Worm (Caenorhabditis elegans) whole organism, L1 larva: Measurements from ENCODE around the gene clik-2.
A peak's percentile ranks its signal among the peaks of the same experiment; 100 is the strongest.

Experiments
- C34B4.2 ChIP-seq: sonication (generic microtip); optimal IDR thresholded peaks from 2 replicates; lab custom pipeline; 2017; ENCODE audit warnings: mild to moderate bottlenecking, missing genetic modification characterization, missing compliant biosample characterization
- F16B12.6 ChIP-seq: fragments of 150-350 bp; optimal IDR thresholded peaks from 2 replicates; lab custom pipeline; 2014; ENCODE audit warnings: missing biosample characterization, missing genetic modification characterization
- blmp-1 ChIP-seq: fragments of 150-350 bp; optimal IDR thresholded peaks from 2 replicates; lab custom pipeline; 2014; ENCODE audit warnings: missing biosample characterization, missing genetic modification characterization
- ceh-63 ChIP-seq: fragments of 200-800 bp; sonication (Bioruptor generic); optimal IDR thresholded peaks from 2 replicates; lab custom pipeline; 2018; ENCODE audit warnings: mild to moderate bottlenecking, missing genetic modification characterization, missing compliant biosample characterization
- ceh-8 ChIP-seq: fragments of 200-800 bp; sonication (Bioruptor generic); optimal IDR thresholded peaks from 2 replicates; lab custom pipeline; 2018; ENCODE audit warnings: mild to moderate bottlenecking, missing genetic modification characterization, moderate library complexity, missing compliant biosample characterization
- ceh-82 ChIP-seq, 3 experiments: fragments of 150-350 bp in 1 of 3; sonication (generic microtip) in 2 of 3; optimal IDR thresholded peaks; 2 replicates each; lab custom pipeline; 2014 to 2017; ENCODE audit warnings: missing biosample characterization in 3 of 3, missing genetic modification characterization in 3 of 3
- ces-1 ChIP-seq: fragments of 150-350 bp; optimal IDR thresholded peaks from 2 replicates; lab custom pipeline; 2014; ENCODE audit warnings: missing biosample characterization, missing genetic modification reagents, missing genetic modification characterization
- dsc-1 ChIP-seq: sonication (generic microtip); optimal IDR thresholded peaks from 2 replicates; lab custom pipeline; 2016; ENCODE audit warnings: mild to moderate bottlenecking, missing genetic modification characterization, missing compliant biosample characterization
- efl-1 ChIP-seq, 4 experiments: fragments of 150-350 bp; optimal IDR thresholded peaks in 3 of 4; peaks in 1 of 4; 1 replicate in 1 of 4; 2 replicates in 3 of 4; lab custom pipeline; 2014; ENCODE audit warnings: missing biosample characterization in 2 of 4, missing genetic modification characterization in 2 of 4, missing genetic modification reagents in 2 of 4
- egl-13 ChIP-seq: sonication (generic microtip); optimal IDR thresholded peaks from 2 replicates; lab custom pipeline; 2016; ENCODE audit warnings: missing genotype, missing genetic modification reagents, missing genetic modification characterization, missing compliant biosample characterization
- elt-2 ChIP-seq: sonication (generic microtip); optimal IDR thresholded peaks from 2 replicates; lab custom pipeline; 2016; ENCODE audit warnings: missing genetic modification characterization, mild to moderate bottlenecking, inconsistent platforms, missing compliant biosample characterization, missing genetic modification reagents
- elt-3 ChIP-seq, 6 experiments: fragments of 150-350 bp in 1 of 6; sonication (generic microtip); optimal IDR thresholded peaks; 2 replicates each; lab custom pipeline; 2017 to 2018; ENCODE audit warnings: missing biosample characterization in 6 of 6, missing genetic modification characterization in 6 of 6, inconsistent platforms in 1 of 6
- fkh-10 ChIP-seq: sonication (generic microtip); optimal IDR thresholded peaks from 2 replicates; lab custom pipeline; 2017; ENCODE audit warnings: missing biosample characterization, missing genetic modification reagents, missing genetic modification characterization
- fkh-4 ChIP-seq: sonication (generic microtip); optimal IDR thresholded peaks from 2 replicates; lab custom pipeline; 2016; ENCODE audit warnings: missing compliant biosample characterization, missing genetic modification characterization, borderline replicate concordance
- fkh-8 ChIP-seq: sonication (generic microtip); optimal IDR thresholded peaks from 2 replicates; lab custom pipeline; 2016; ENCODE audit warnings: mild to moderate bottlenecking, missing genetic modification characterization, missing compliant biosample characterization
- fos-1 ChIP-seq: fragments of 150-350 bp; optimal IDR thresholded peaks from 2 replicates; lab custom pipeline; 2014; ENCODE audit warnings: missing biosample characterization, missing genetic modification characterization
- isw-1 ChIP-seq: fragments of 200-800 bp; sonication (Bioruptor generic); IDR thresholded peaks from 2 replicates; pipeline ENCODE4 v1.3.6; 2022; ENCODE audit warnings: missing genetic modification characterization, missing compliant biosample characterization
- lin-14 ChIP-seq: fragments of 200-800 bp; sonication (Bioruptor generic); optimal IDR thresholded peaks from 2 replicates; lab custom pipeline; 2018; ENCODE audit warnings: mild to moderate bottlenecking, missing genetic modification characterization, moderate library complexity, missing compliant biosample characterization
- lin-35 ChIP-seq, 2 experiments: fragments of 150-350 bp; optimal IDR thresholded peaks; 2 replicates each; lab custom pipeline; 2014; ENCODE audit warnings: missing biosample characterization in 2 of 2, missing genetic modification characterization in 2 of 2, missing genetic modification reagents in 2 of 2
- lsy-2 ChIP-seq, 2 experiments: fragments of 150-350 bp; optimal IDR thresholded peaks; 2 replicates each; lab custom pipeline; 2014; ENCODE audit warnings: missing biosample characterization in 2 of 2, missing genetic modification characterization in 2 of 2
- mdl-1 ChIP-seq, 2 experiments: fragments of 150-350 bp; optimal IDR thresholded peaks; 2 replicates each; lab custom pipeline; 2014 to 2017; ENCODE audit warnings: missing biosample characterization in 2 of 2, missing genetic modification characterization in 2 of 2, inconsistent platforms in 1 of 2
- nhr-11 ChIP-seq: fragments of 150-350 bp; optimal IDR thresholded peaks from 2 replicates; lab custom pipeline; 2014; ENCODE audit warnings: missing biosample characterization, missing genetic modification characterization
- nhr-19 ChIP-seq: fragments of 200-800 bp; sonication (Bioruptor generic); conservative IDR thresholded peaks from 2 replicates; pipeline ENCODE4 v1.3.6; 2022; ENCODE audit warnings: missing genetic modification characterization, missing compliant biosample characterization
- nhr-20 ChIP-seq: sonication (generic microtip); optimal IDR thresholded peaks from 2 replicates; lab custom pipeline; 2016; ENCODE audit warnings: mild to moderate bottlenecking, missing genetic modification characterization, missing compliant biosample characterization
- nhr-71 ChIP-seq: sonication (generic microtip); optimal IDR thresholded peaks from 2 replicates; lab custom pipeline; 2016; ENCODE audit warnings: mild to moderate bottlenecking, missing genetic modification characterization, moderate library complexity, missing compliant biosample characterization
- nhr-84 ChIP-seq: sonication (generic microtip); optimal IDR thresholded peaks from 2 replicates; lab custom pipeline; 2017; ENCODE audit warnings: missing biosample characterization, missing genetic modification characterization
- nhr-85 ChIP-seq: sonication (generic microtip); peaks from one replicate; lab custom pipeline; 2016; ENCODE audit warnings: missing genetic modification characterization, inconsistent platforms, missing compliant biosample characterization
- nhr-90 ChIP-seq: sonication (generic microtip); optimal IDR thresholded peaks from 2 replicates; lab custom pipeline; 2016; ENCODE audit warnings: mild to moderate bottlenecking, missing genetic modification characterization, missing compliant biosample characterization; ENCODE audit not compliant: poor library complexity
- skn-1 ChIP-seq: fragments of 150-350 bp; optimal IDR thresholded peaks from 2 replicates; lab custom pipeline; 2014; ENCODE audit warnings: missing biosample characterization, missing genetic modification characterization
- snu-23 ChIP-seq: sonication (generic microtip); optimal IDR thresholded peaks from 2 replicates; lab custom pipeline; 2016; ENCODE audit warnings: missing genetic modification characterization, missing compliant biosample characterization
- sox-4 ChIP-seq: sonication (generic microtip); optimal IDR thresholded peaks from 2 replicates; lab custom pipeline; 2016; ENCODE audit warnings: missing genetic modification characterization, missing compliant biosample characterization
- sup-37 ChIP-seq: fragments of 200-800 bp; sonication (Bioruptor generic); optimal IDR thresholded peaks from 2 replicates; lab custom pipeline; 2018; ENCODE audit warnings: mild to moderate bottlenecking, missing genetic modification characterization, missing compliant biosample characterization
- swsn-7 ChIP-seq: sonication (generic microtip); optimal IDR thresholded peaks from 2 replicates; lab custom pipeline; 2016; ENCODE audit warnings: missing genetic modification characterization, missing compliant biosample characterization
- tbx-2 ChIP-seq: sonication (generic microtip); optimal IDR thresholded peaks from 2 replicates; lab custom pipeline; 2016; ENCODE audit warnings: missing genetic modification characterization, missing compliant biosample characterization
- unc-130 ChIP-seq: fragments of 150-350 bp; optimal IDR thresholded peaks from 2 replicates; lab custom pipeline; 2017; ENCODE audit warnings: missing biosample characterization, missing genetic modification characterization, inconsistent platforms
- unc-30 ChIP-seq: sonication (generic microtip); optimal IDR thresholded peaks from 2 replicates; lab custom pipeline; 2017; ENCODE audit warnings: missing biosample characterization, missing genetic modification characterization
- unc-86 ChIP-seq: sonication (generic microtip); optimal IDR thresholded peaks from 2 replicates; lab custom pipeline; 2016; ENCODE audit warnings: missing genetic modification characterization, missing compliant biosample characterization
- xbp-1 ChIP-seq: sonication (generic microtip); optimal IDR thresholded peaks from 2 replicates; lab custom pipeline; 2016; ENCODE audit warnings: missing genetic modification characterization, missing compliant biosample characterization
- zag-1 ChIP-seq: fragments of 150-350 bp; optimal IDR thresholded peaks from 2 replicates; lab custom pipeline; 2014; ENCODE audit warnings: missing biosample characterization, missing genetic modification characterization
- zip-4 ChIP-seq: fragments of 200-800 bp; sonication (Bioruptor generic); optimal IDR thresholded peaks from 2 replicates; lab custom pipeline; 2018; ENCODE audit warnings: mild to moderate bottlenecking, missing genetic modification characterization, moderate library complexity, missing compliant biosample characterization
- ztf-11 ChIP-seq, 2 experiments: sonication (generic microtip); optimal IDR thresholded peaks; 2 replicates each; lab custom pipeline; 2016 to 2017; ENCODE audit warnings: missing genetic modification characterization in 2 of 2, missing biosample characterization in 1 of 2, missing compliant biosample characterization in 1 of 2

clik-2 gene

ce11 chrX:7707031-7707430 lies 18.0 kb upstream of the clik-2 start, which contains the start of gene kvs-1:
kvs-1 (minus strand) TSS chrX:7707131.
- no peak for TF ChIP-seq efl-1 (optimal IDR thresholded peaks at IDR 0.05; lab: Kevin White, UChicago)
- peak in 1 of 2 experiments; percentile 49 for TF ChIP-seq efl-1 (GFP tag; optimal IDR thresholded peaks at IDR 0.05 in 1 of 2; lab: Kevin White, UChicago)
- no peak for TF ChIP-seq fos-1 (tag; lab: Kevin White, UChicago)
- TF ChIP-seq sox-4 (tag; lab: Kevin White, UChicago), result no peak
- TF ChIP-seq lin-14 (GFP tag; lab: Kevin White, UChicago), result no peak
- no peak for TF ChIP-seq zag-1 (tag; lab: Kevin White, UChicago)
- no peak for TF ChIP-seq ztf-11 (tag; optimal IDR thresholded peaks at IDR 0.05; lab: Kevin White, UChicago)

- TF ChIP-seq unc-130 (tag; lab: Kevin White, UChicago), result no peak
- TF ChIP-seq nhr-20 (tag; lab: Kevin White, UChicago), result no peak
- no peak for TF ChIP-seq fkh-8
- no peak for TF ChIP-seq fkh-10 (GFP tag; lab: Kevin White, UChicago)
- TF ChIP-seq nhr-84, result no peak
- TF ChIP-seq efl-1 (optimal IDR thresholded peaks at IDR 0.05; lab: Kevin White, UChicago), result no peak
- TF ChIP-seq efl-1 (GFP tag; optimal IDR thresholded peaks at IDR 0.05 in 1 of 2; lab: Kevin White, UChicago), result peak in 1 of 2 experiments; percentile 51
- TF ChIP-seq ceh-8 (GFP tag; lab: Kevin White, UChicago), result no peak
These were observed 14.8 kb upstream of the clik-2 start for ce11 chrX:7703863-7704262.

- TF ChIP-seq dsc-1 (tag; lab: Kevin White, UChicago) (peak; percentile 11), efl-1 (optimal IDR thresholded peaks at IDR 0.05; lab: Kevin White, UChicago) (no peak), efl-1 (GFP tag; optimal IDR thresholded peaks at IDR 0.05 in 1 of 2; lab: Kevin White, UChicago) (peak in 1 of 2 experiments; percentile 13), fkh-10 (GFP tag; lab: Kevin White, UChicago) (no peak), lin-14 (GFP tag; lab: Kevin White, UChicago) (peak; percentile 51), tbx-2 (peak; percentile 9), nhr-85 (tag; lab: Kevin White, UChicago) (no peak), lin-35 (GFP tag; optimal IDR thresholded peaks at IDR 0.05; lab: Kevin White, UChicago) (no peak), nhr-20 (tag; lab: Kevin White, UChicago) (no peak), ceh-63 (no peak), unc-30 (tag; lab: Kevin White, UChicago) (no peak), nhr-19 (GFP tag; lab: Robert Waterston, UW) (no peak), ces-1 (no peak), lsy-2 (tag; optimal IDR thresholded peaks at IDR 0.05; lab: Kevin White, UChicago) (no peak), ceh-82 (tag; optimal IDR thresholded peaks at IDR 0.05; lab: Kevin White, UChicago) (no peak), sup-37 (GFP tag; lab: Kevin White, UChicago) (no peak), nhr-11 (no peak), blmp-1 (tag; lab: Kevin White, UChicago) (no peak), fkh-8 (no peak), unc-130 (tag; lab: Kevin White, UChicago) (no peak)
These were observed 551 bp upstream of the clik-2 start for ce11 chrX:7689570-7689969.

- TF ChIP-seq fkh-8, result peak; percentile 57
- TF ChIP-seq skn-1 (tag; lab: Kevin White, UChicago), result peak; percentile 24
- TF ChIP-seq nhr-90 (tag; lab: Kevin White, UChicago), result no peak
- peak; percentile 30 to 38 for TF ChIP-seq lin-35 (GFP tag; optimal IDR thresholded peaks at IDR 0.05; lab: Kevin White, UChicago)
- peak in 2 of 6 experiments; percentile 5 to 29 for TF ChIP-seq elt-3 (tag; optimal IDR thresholded peaks at IDR 0.05; lab: Kevin White, UChicago)
- TF ChIP-seq nhr-71 (tag; lab: Kevin White, UChicago), result peak; percentile 21
- TF ChIP-seq lsy-2 (tag; optimal IDR thresholded peaks at IDR 0.05; lab: Kevin White, UChicago), result peak; percentile 9 to 26
- no peak for TF ChIP-seq elt-2 (tag; lab: Kevin White, UChicago)
- TF ChIP-seq zip-4 (GFP tag; lab: Kevin White, UChicago), result no peak
- TF ChIP-seq efl-1 (optimal IDR thresholded peaks at IDR 0.05; lab: Kevin White, UChicago), result no peak
- TF ChIP-seq efl-1 (GFP tag; optimal IDR thresholded peaks at IDR 0.05 in 1 of 2; lab: Kevin White, UChicago), result peak in 1 of 2 experiments; percentile 33
- peak; percentile 20 for TF ChIP-seq swsn-7 (tag; lab: Kevin White, UChicago)
- peak; percentile 79 for TF ChIP-seq lin-14 (GFP tag; lab: Kevin White, UChicago)
- peak; percentile 58 for TF ChIP-seq egl-13 (tag; lab: Kevin White, UChicago)
- TF ChIP-seq xbp-1 (tag; lab: Kevin White, UChicago), result peak; percentile 24
- peak; percentile 36 for TF ChIP-seq unc-86 (tag; lab: Kevin White, UChicago)
- peak; percentile 34 for TF ChIP-seq fkh-10 (GFP tag; lab: Kevin White, UChicago)
- no peak for TF ChIP-seq mdl-1 (tag; optimal IDR thresholded peaks at IDR 0.05; lab: Kevin White, UChicago)
- peak; percentile 18 to 40 (median 35) for TF ChIP-seq ceh-82 (tag; optimal IDR thresholded peaks at IDR 0.05; lab: Kevin White, UChicago)
- peak; percentile 9; the same call in 1 of the 2 replicates for TF ChIP-seq isw-1
- TF ChIP-seq F16B12.6 (tag; lab: Kevin White, UChicago), result peak; percentile 73
- TF ChIP-seq fkh-4 (tag; lab: Kevin White, UChicago), result no peak
- TF ChIP-seq C34B4.2 (tag; lab: Kevin White, UChicago), result no peak
- TF ChIP-seq snu-23 (GFP tag; lab: Kevin White, UChicago), result no peak
These were observed 6.8 kb downstream of the clik-2 start, which contains the start of gene unc-18 for ce11 chrX:7681965-7682946. unc-18 (plus strand) TSS chrX:7682896.
